Worm (Caenorhabditis elegans) whole organism, L2 larva: ENCODE results near the gene asna-1.
A peak's percentile ranks its signal among the peaks of the same experiment; 100 is the strongest.

Experiments
- C34F6.9 ChIP-seq: fragments of 150-350 bp; optimal IDR thresholded peaks from 2 replicates; lab custom pipeline; 2014; ENCODE audit warnings: missing biosample characterization, missing genetic modification characterization
- F13H6.1 ChIP-seq: sonication (generic microtip); optimal IDR thresholded peaks from 2 replicates; lab custom pipeline; 2016; ENCODE audit warnings: missing genetic modification characterization, missing compliant biosample characterization
- R02D3.7 ChIP-seq: fragments of 150-350 bp; optimal IDR thresholded peaks from 2 replicates; lab custom pipeline; 2014; ENCODE audit warnings: missing biosample characterization, missing genetic modification characterization
- Y55F3AM.14 ChIP-seq: fragments of 200-800 bp; sonication (Bioruptor generic); optimal IDR thresholded peaks from 2 replicates; lab custom pipeline; 2018; ENCODE audit warnings: mild to moderate bottlenecking, missing genetic modification characterization, missing compliant biosample characterization
- ZK546.5 ChIP-seq: sonication (generic microtip); optimal IDR thresholded peaks from 2 replicates; lab custom pipeline; 2017; ENCODE audit warnings: missing biosample characterization, missing genetic modification characterization
- ama-1 ChIP-seq: fragments of 150-350 bp; optimal IDR thresholded peaks from 2 replicates; lab custom pipeline; 2018; ENCODE audit warnings: inconsistent platforms
- crh-2 ChIP-seq: sonication (generic microtip); optimal IDR thresholded peaks from 2 replicates; lab custom pipeline; 2017; ENCODE audit warnings: missing biosample characterization, missing genetic modification characterization
- dmd-4 ChIP-seq: sonication (generic microtip); optimal IDR thresholded peaks from 2 replicates; lab custom pipeline; 2017; ENCODE audit warnings: missing biosample characterization, missing genetic modification characterization
- egl-27 ChIP-seq: sonication (generic microtip); optimal IDR thresholded peaks from 3 replicates; lab custom pipeline; 2017; ENCODE audit warnings: missing biosample characterization, missing genetic modification reagents, missing genetic modification characterization
- fos-1 ChIP-seq: fragments of 150-350 bp; optimal IDR thresholded peaks from 2 replicates; lab custom pipeline; 2014; ENCODE audit warnings: missing biosample characterization, missing genetic modification characterization
- gmeb-1 ChIP-seq: fragments of 150-350 bp; optimal IDR thresholded peaks from 2 replicates; lab custom pipeline; 2014; ENCODE audit warnings: missing biosample characterization, missing genetic modification characterization
- lin-11 ChIP-seq: fragments of 150-350 bp; sonication (generic microtip); optimal IDR thresholded peaks from 2 replicates; lab custom pipeline; 2014; ENCODE audit warnings: missing biosample characterization, missing genetic modification characterization, inconsistent platforms, mixed read lengths
- lin-13 ChIP-seq: fragments of 150-350 bp; optimal IDR thresholded peaks from 2 replicates; lab custom pipeline; 2014; ENCODE audit warnings: missing biosample characterization, missing genetic modification reagents, missing genetic modification characterization
- lin-39 ChIP-seq: fragments of 150-350 bp; optimal IDR thresholded peaks from 2 replicates; lab custom pipeline; 2014; ENCODE audit warnings: missing biosample characterization, missing genetic modification reagents, missing genetic modification characterization
- lsy-2 ChIP-seq, 2 experiments: fragments of 150-350 bp in 1 of 2; sonication (generic microtip) in 1 of 2; optimal IDR thresholded peaks; 2 replicates each; lab custom pipeline; 2014 to 2017; ENCODE audit warnings: missing biosample characterization in 2 of 2, missing genetic modification characterization in 2 of 2
- mab-5 ChIP-seq: fragments of 150-350 bp; optimal IDR thresholded peaks from 2 replicates; lab custom pipeline; 2014; ENCODE audit warnings: missing biosample characterization, missing genetic modification characterization
- mbf-1 ChIP-seq: sonication (generic microtip); optimal IDR thresholded peaks from 2 replicates; lab custom pipeline; 2017; ENCODE audit warnings: missing biosample characterization, missing genetic modification characterization
- mdl-1 ChIP-seq, 2 experiments: fragments of 150-350 bp in 1 of 2; sonication (generic microtip) in 1 of 2; optimal IDR thresholded peaks; 2 replicates each; lab custom pipeline; 2017; ENCODE audit warnings: missing biosample characterization in 2 of 2, missing genetic modification characterization in 2 of 2
- nhr-12 ChIP-seq: fragments of 150-350 bp; optimal IDR thresholded peaks from 2 replicates; lab custom pipeline; 2014; ENCODE audit warnings: missing biosample characterization, missing genetic modification characterization
- nhr-129 ChIP-seq: fragments of 150-350 bp; optimal IDR thresholded peaks from 2 replicates; lab custom pipeline; 2014; ENCODE audit warnings: missing biosample characterization, missing genetic modification characterization
- nhr-21 ChIP-seq: fragments of 150-350 bp; optimal IDR thresholded peaks from 2 replicates; lab custom pipeline; 2014; ENCODE audit warnings: missing biosample characterization, missing genetic modification characterization
- nhr-25 ChIP-seq: fragments of 150-350 bp; sonication (generic microtip); optimal IDR thresholded peaks from 3 replicates; lab custom pipeline; 2014; ENCODE audit warnings: missing biosample characterization, missing genetic modification characterization
- nhr-77 ChIP-seq: fragments of 150-350 bp; optimal IDR thresholded peaks from 2 replicates; lab custom pipeline; 2014; ENCODE audit warnings: missing biosample characterization, missing genetic modification characterization
- peb-1 ChIP-seq: fragments of 150-350 bp; optimal IDR thresholded peaks from 2 replicates; lab custom pipeline; 2014; ENCODE audit warnings: missing biosample characterization, missing genetic modification characterization
- sem-4 ChIP-seq: fragments of 150-350 bp; optimal IDR thresholded peaks from 2 replicates; lab custom pipeline; 2014; ENCODE audit warnings: missing biosample characterization, missing genetic modification reagents, missing genetic modification characterization
- skn-1 ChIP-seq: sonication (generic microtip); optimal IDR thresholded peaks from 2 replicates; lab custom pipeline; 2017; ENCODE audit warnings: missing biosample characterization, missing genetic modification characterization
- sma-9 ChIP-seq, 2 experiments: fragments of 150-350 bp in 1 of 2; sonication (generic microtip) in 1 of 2; optimal IDR thresholded peaks; 2 replicates each; lab custom pipeline; 2014 to 2016; ENCODE audit warnings: missing genetic modification characterization in 2 of 2, mild to moderate bottlenecking in 1 of 2, missing biosample characterization in 1 of 2, missing compliant biosample characterization in 1 of 2, missing genetic modification reagents in 1 of 2, moderate library complexity in 1 of 2
- snpc-4 ChIP-seq: fragments of 150-350 bp; optimal IDR thresholded peaks from 2 replicates; lab custom pipeline; 2014; ENCODE audit warnings: missing biosample characterization, missing genetic modification characterization
- unc-39 ChIP-seq: fragments of 150-350 bp; optimal IDR thresholded peaks from 2 replicates; lab custom pipeline; 2014; ENCODE audit warnings: missing biosample characterization, missing genetic modification characterization
- unc-55 ChIP-seq: fragments of 150-350 bp; sonication (generic microtip); optimal IDR thresholded peaks from 3 replicates; lab custom pipeline; 2014; ENCODE audit warnings: missing biosample characterization, missing genetic modification reagents, missing genetic modification characterization
- unc-62 ChIP-seq: fragments of 150-350 bp; optimal IDR thresholded peaks from 2 replicates; lab custom pipeline; 2014; ENCODE audit warnings: missing biosample characterization, missing genetic modification reagents, missing genetic modification characterization
- zag-1 ChIP-seq: fragments of 150-350 bp; optimal IDR thresholded peaks from 2 replicates; lab custom pipeline; 2014; ENCODE audit warnings: missing biosample characterization, missing genetic modification characterization
- ztf-1 ChIP-seq: fragments of 200-800 bp; sonication (Bioruptor generic); conservative IDR thresholded peaks from 2 replicates; pipeline ENCODE4 v1.3.6; 2022; ENCODE audit warnings: missing genetic modification characterization, missing compliant biosample characterization
- ztf-4 ChIP-seq: fragments of 150-350 bp; optimal IDR thresholded peaks from 2 replicates; lab custom pipeline; 2014; ENCODE audit warnings: missing biosample characterization, missing genetic modification characterization

asna-1 gene

DNA sequence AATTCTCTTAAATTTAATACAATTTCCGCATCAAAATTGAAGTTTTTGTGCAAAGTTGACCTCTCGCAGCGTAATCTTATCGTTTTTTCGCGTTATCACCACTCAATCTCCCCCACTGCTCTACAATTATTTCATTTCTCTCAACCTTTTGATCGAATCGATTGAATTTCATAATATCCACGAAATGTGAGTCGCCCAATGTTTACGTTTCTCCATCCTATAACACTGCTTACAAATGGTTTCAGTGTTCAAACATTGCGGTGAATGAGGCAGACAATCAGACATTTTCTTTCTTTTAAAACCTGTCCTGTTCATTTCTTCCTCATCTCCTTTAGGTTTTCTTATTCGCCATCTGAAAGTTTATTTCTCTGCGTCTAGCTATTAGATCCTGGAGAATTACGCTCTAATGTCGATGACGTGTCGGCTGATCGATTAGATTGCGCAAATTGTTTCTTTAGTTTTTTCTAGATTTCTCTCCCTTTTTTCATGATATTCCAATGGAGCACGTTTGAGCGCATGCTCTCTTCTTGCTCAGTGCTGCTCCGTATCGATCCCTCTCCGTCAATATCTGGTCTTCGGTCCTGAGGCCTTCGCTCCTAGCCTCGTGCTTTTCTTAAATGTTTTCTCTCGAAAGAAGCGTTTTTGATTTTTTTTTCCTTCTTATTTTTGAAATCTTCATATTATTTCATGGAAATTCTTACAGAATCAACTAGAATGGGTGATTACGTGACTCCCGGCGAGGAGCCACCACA is 10.2 kb downstream of the asna-1 start, which contains the start of gene unc-32:
Gene unc-32 (plus strand): TSS at position 702 of the 752 bp plus-strand sequence.
- TF ChIP-seq mdl-1 (tag; optimal IDR thresholded peaks at IDR 0.05; lab: Kevin White, UChicago) (peak in 1 of 2 experiments; percentile 69), dmd-4 (tag; lab: Kevin White, UChicago) (no peak), egl-27 (tag; lab: Kevin White, UChicago) (peak; percentile 29), unc-55 (GFP tag; lab: Kevin White, UChicago) (peak; percentile 70), R02D3.7 (tag; lab: Kevin White, UChicago) (no peak), C34F6.9 (tag; lab: Kevin White, UChicago) (peak; percentile 89), zag-1 (tag; lab: Kevin White, UChicago) (peak; percentile 83), lsy-2 (tag; optimal IDR thresholded peaks at IDR 0.05; lab: Kevin White, UChicago) (peak; percentile 34 to 83), lin-13 (GFP tag; lab: Kevin White, UChicago) (peak; percentile 52), ama-1 (no peak), nhr-129 (tag; lab: Kevin White, UChicago) (peak; percentile 62), lin-11 (tag; lab: Kevin White, UChicago) (peak; percentile 66), crh-2 (tag; lab: Kevin White, UChicago) (peak; percentile 94), mbf-1 (tag; lab: Kevin White, UChicago) (no peak), sma-9 (GFP tag; optimal IDR thresholded peaks at IDR 0.05; lab: Kevin White, UChicago) (peak; percentile 16), sma-9 (tag; optimal IDR thresholded peaks at IDR 0.05; lab: Kevin White, UChicago) (no peak), fos-1 (tag; lab: Kevin White, UChicago) (peak; percentile 6)

DNA sequence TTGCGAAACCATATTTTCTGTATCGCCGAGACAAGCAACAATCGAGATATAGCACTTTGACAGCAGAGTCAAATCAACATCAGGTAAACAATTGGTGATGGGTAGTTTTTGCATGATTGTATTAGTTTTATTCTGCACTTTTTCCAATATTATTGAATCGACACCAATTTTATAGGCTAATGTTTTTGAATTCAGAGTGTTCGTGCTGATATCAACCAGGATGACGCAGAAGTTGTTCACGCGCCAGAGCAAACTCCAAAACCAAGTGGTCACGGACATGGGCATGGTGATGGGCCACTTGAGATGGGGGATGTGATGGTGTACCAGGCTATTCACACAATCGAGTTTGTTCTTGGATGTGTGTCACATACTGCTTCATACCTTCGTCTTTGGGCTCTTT is 15.3 kb downstream of the asna-1 start:
- no peak for TF ChIP-seq unc-39 (tag; lab: Kevin White, UChicago)
- TF ChIP-seq lin-11 (tag; lab: Kevin White, UChicago) = no peak
- TF ChIP-seq lin-39 (tag; lab: Kevin White, UChicago) = no peak
- no peak for TF ChIP-seq ZK546.5 (tag; lab: Kevin White, UChicago)
- TF ChIP-seq nhr-12 (tag; lab: Kevin White, UChicago) = no peak
- TF ChIP-seq snpc-4 (tag; lab: Kevin White, UChicago) = no peak
- TF ChIP-seq nhr-77 (tag; lab: Kevin White, UChicago) = no peak

DNA sequence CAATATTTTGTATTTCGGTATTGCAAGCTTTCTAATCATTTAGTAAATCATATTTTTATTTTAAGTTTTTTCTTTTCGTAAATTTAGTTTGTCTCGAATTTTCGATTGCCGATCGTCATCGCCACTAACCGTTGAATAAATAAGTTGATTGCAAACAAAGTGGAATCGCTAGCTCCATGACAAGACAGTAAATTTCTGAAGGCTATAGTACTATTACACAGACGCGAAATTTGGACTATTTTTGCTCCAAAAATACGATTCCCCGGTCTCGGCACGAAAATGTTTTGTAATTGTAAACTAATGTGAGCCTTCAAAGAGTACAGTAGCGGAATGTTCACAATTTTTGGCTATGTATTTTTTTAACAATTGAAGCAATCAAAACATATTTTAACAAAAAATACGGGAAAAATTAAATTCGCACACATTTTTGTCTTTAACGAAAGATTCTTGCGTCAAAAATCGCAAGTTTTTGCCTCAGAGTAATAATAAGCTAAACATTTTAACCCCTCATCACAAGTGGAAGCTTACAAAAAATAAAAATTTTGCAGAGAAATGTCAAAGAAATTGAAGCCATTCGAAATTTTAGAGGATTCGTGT is 16.8 kb downstream of the asna-1 start, which contains the start of gene tpk-1:
Gene tpk-1 (plus strand): TSS at position 547 of the 597 bp plus-strand sequence.
- TF ChIP-seq nhr-77 (tag; lab: Kevin White, UChicago) (no peak), R02D3.7 (tag; lab: Kevin White, UChicago) (no peak), unc-62 (GFP tag; lab: Kevin White, UChicago) (no peak), skn-1 (tag; lab: Kevin White, UChicago) (no peak), lsy-2 (tag; optimal IDR thresholded peaks at IDR 0.05; lab: Kevin White, UChicago) (peak in 1 of 2 experiments; percentile 24)

DNA sequence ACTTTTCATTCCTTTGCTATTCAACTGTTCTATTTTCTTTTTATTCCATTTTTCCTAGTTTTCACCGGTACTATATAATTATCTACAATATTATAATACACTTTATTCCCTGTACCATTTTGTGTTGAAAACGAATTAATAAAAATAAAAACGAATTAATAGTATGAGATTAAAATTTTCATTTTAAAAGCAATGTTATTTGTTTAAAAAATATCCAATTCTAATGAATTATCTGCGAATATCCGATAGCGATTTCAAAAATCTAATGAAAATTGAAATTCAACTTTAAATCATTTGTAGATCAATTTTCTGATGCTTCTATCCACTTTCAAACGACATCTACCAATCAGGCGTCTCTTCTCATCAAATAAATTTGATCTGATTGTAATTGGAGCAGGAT is 18.6 kb downstream of the asna-1 start, which contains the start of gene trxr-2:
Gene trxr-2 (plus strand): TSS at position 301 of the 400 bp plus-strand sequence.
- TF ChIP-seq gmeb-1 (tag; lab: Kevin White, UChicago) = no peak
- TF ChIP-seq unc-62 (GFP tag; lab: Kevin White, UChicago) = no peak
- no peak for TF ChIP-seq crh-2 (tag; lab: Kevin White, UChicago)
- TF ChIP-seq fos-1 (tag; lab: Kevin White, UChicago) = no peak
- TF ChIP-seq ZK546.5 (tag; lab: Kevin White, UChicago) = no peak
- TF ChIP-seq ama-1 = no peak
- TF ChIP-seq Y55F3AM.14 (GFP tag; lab: Kevin White, UChicago) = no peak

DNA sequence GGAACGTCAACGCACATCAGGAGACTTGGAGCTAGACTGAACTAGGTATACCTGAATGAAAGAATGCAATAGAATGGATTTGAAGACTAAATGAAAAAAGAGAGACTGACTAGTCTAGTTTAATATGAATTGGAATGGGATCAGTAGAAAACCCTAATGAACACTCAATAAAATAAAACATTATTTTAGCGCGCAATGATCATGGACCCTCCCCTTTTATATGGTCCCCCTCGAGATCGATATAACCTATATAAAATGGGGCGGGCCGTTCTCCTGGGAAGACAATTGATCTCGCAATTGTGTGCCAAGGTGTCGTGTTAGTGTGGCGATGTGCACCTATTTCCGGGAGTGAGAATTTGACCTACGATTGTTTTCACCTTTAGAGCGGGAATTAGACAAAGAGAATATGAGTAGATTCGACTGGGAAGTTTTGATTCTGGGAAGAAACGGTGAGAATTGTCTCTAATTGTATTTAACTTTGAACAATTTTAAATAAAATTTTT is 23.0 kb downstream of the asna-1 start, which contains the start of gene cdc-25.3:
Gene cdc-25.3 (minus strand): TSS at position 51 of the 503 bp plus-strand sequence.
- TF ChIP-seq unc-55 (GFP tag; lab: Kevin White, UChicago) = no peak
- TF ChIP-seq nhr-21 (tag; lab: Kevin White, UChicago) = no peak

DNA sequence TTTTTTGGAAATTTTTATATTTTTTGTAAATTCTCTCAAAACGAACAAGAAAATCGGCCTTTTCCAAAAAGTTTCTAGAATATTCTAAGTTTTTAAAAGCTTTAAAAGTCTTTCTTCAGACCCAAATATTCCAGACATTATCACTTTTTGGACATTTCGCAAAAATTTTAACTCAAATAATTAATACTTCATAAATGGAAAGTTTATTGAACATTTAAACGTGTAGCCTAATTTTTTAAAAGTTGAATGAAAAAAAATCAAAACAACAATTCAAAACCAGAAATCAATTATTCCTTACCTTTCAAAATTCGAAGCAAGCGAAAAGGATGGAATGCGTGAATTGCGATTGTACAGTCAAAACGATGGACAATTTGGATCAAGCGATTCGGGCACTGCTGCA is 24.9 kb downstream of the asna-1 start, which contains the start of gene ZK637.15:
Gene ZK637.15 (plus strand): TSS at position 301 of the 400 bp plus-strand sequence.
- no peak for TF ChIP-seq nhr-12 (tag; lab: Kevin White, UChicago)
- TF ChIP-seq mbf-1 (tag; lab: Kevin White, UChicago) = no peak
- TF ChIP-seq nhr-129 (tag; lab: Kevin White, UChicago) = no peak
- TF ChIP-seq Y55F3AM.14 (GFP tag; lab: Kevin White, UChicago) = no peak
- no peak for TF ChIP-seq nhr-25 (tag; lab: Kevin White, UChicago)
- TF ChIP-seq sem-4 = no peak
- TF ChIP-seq ZK546.5 (tag; lab: Kevin White, UChicago) = no peak
- no peak for TF ChIP-seq lin-39 (tag; lab: Kevin White, UChicago)
- no peak for TF ChIP-seq ztf-1 (GFP tag; lab: Robert Waterston, UW)
- TF ChIP-seq mab-5 (tag; lab: Kevin White, UChicago) = no peak
- TF ChIP-seq ztf-4 = no peak
- no peak for TF ChIP-seq unc-55 (GFP tag; lab: Kevin White, UChicago)
- TF ChIP-seq F13H6.1 (tag; lab: Kevin White, UChicago) = no peak
- TF ChIP-seq peb-1 (tag; lab: Kevin White, UChicago) = no peak
- TF ChIP-seq gmeb-1 (tag; lab: Kevin White, UChicago) = no peak
- no peak for TF ChIP-seq lsy-2 (tag; optimal IDR thresholded peaks at IDR 0.05; lab: Kevin White, UChicago)
- TF ChIP-seq nhr-21 (tag; lab: Kevin White, UChicago) = no peak
- no peak for TF ChIP-seq unc-39 (tag; lab: Kevin White, UChicago)
